Worm (Caenorhabditis elegans) whole organism, L1 larva: ENCODE results near the gene T05C1.2.

Source experiments
- C16A3.4 ChIP-seq: fragments of 150-350 bp; optimal IDR thresholded peaks from 2 replicates; lab custom pipeline; 2014; ENCODE audit warnings: missing biosample characterization, missing genetic modification characterization
- alr-1 ChIP-seq: fragments of 200-800 bp; sonication (Bioruptor generic); optimal IDR thresholded peaks from 2 replicates; lab custom pipeline; 2018; ENCODE audit warnings: borderline replicate concordance, mild to moderate bottlenecking, missing genetic modification characterization, missing compliant biosample characterization
- aly-2 ChIP-seq: fragments of 150-350 bp; optimal IDR thresholded peaks from 2 replicates; lab custom pipeline; 2014; ENCODE audit warnings: missing biosample characterization, missing genetic modification characterization
- blmp-1 ChIP-seq: fragments of 150-350 bp; optimal IDR thresholded peaks from 2 replicates; lab custom pipeline; 2014; ENCODE audit warnings: missing biosample characterization, missing genetic modification characterization
- ces-1 ChIP-seq: fragments of 150-350 bp; optimal IDR thresholded peaks from 2 replicates; lab custom pipeline; 2014; ENCODE audit warnings: missing biosample characterization, missing genetic modification reagents, missing genetic modification characterization
- efl-1 ChIP-seq, 4 experiments: fragments of 150-350 bp; optimal IDR thresholded peaks in 3 of 4; peaks in 1 of 4; 1 replicate in 1 of 4; 2 replicates in 3 of 4; lab custom pipeline; 2014; ENCODE audit warnings: missing biosample characterization in 2 of 4, missing genetic modification characterization in 2 of 4, missing genetic modification reagents in 2 of 4
- efl-3 ChIP-seq: fragments of 200-800 bp; sonication (Bioruptor generic); optimal IDR thresholded peaks from 2 replicates; lab custom pipeline; 2018; ENCODE audit warnings: mild to moderate bottlenecking, missing genetic modification characterization, missing compliant biosample characterization
- egl-27 ChIP-seq, 2 experiments: fragments of 150-350 bp in 1 of 2; sonication (generic microtip); optimal IDR thresholded peaks; 3 replicates each; lab custom pipeline; 2017 to 2018; ENCODE audit warnings: missing biosample characterization in 2 of 2, missing genetic modification characterization in 2 of 2, missing genetic modification reagents in 2 of 2
- ets-5 ChIP-seq: fragments of 200-800 bp; sonication (Bioruptor generic); IDR thresholded peaks from 2 replicates; pipeline ENCODE4 v1.3.6; 2022; ENCODE audit warnings: missing genetic modification characterization, missing compliant biosample characterization
- fkh-10 ChIP-seq: sonication (generic microtip); optimal IDR thresholded peaks from 2 replicates; lab custom pipeline; 2017; ENCODE audit warnings: missing biosample characterization, missing genetic modification reagents, missing genetic modification characterization
- hlh-4 ChIP-seq: sonication (generic microtip); optimal IDR thresholded peaks from 2 replicates; lab custom pipeline; 2016; ENCODE audit warnings: mild to moderate bottlenecking, missing genetic modification characterization, missing compliant biosample characterization
- irx-1 ChIP-seq: sonication (generic microtip); optimal IDR thresholded peaks from 2 replicates; lab custom pipeline; 2016; ENCODE audit warnings: missing genetic modification characterization, missing compliant biosample characterization
- lin-14 ChIP-seq: fragments of 200-800 bp; sonication (Bioruptor generic); optimal IDR thresholded peaks from 2 replicates; lab custom pipeline; 2018; ENCODE audit warnings: mild to moderate bottlenecking, missing genetic modification characterization, moderate library complexity, missing compliant biosample characterization
- lin-35 ChIP-seq, 2 experiments: fragments of 150-350 bp; optimal IDR thresholded peaks; 2 replicates each; lab custom pipeline; 2014; ENCODE audit warnings: missing biosample characterization in 2 of 2, missing genetic modification characterization in 2 of 2, missing genetic modification reagents in 2 of 2
- lsy-2 ChIP-seq, 2 experiments: fragments of 150-350 bp; optimal IDR thresholded peaks; 2 replicates each; lab custom pipeline; 2014; ENCODE audit warnings: missing biosample characterization in 2 of 2, missing genetic modification characterization in 2 of 2
- mdl-1 ChIP-seq, 2 experiments: fragments of 150-350 bp; optimal IDR thresholded peaks; 2 replicates each; lab custom pipeline; 2014 to 2017; ENCODE audit warnings: missing biosample characterization in 2 of 2, missing genetic modification characterization in 2 of 2, inconsistent platforms in 1 of 2
- mef-2 ChIP-seq: fragments of 150-350 bp; optimal IDR thresholded peaks from 2 replicates; lab custom pipeline; 2014; ENCODE audit warnings: missing biosample characterization, missing genetic modification characterization
- mep-1 ChIP-seq: fragments of 150-350 bp; optimal IDR thresholded peaks from 2 replicates; lab custom pipeline; 2014; ENCODE audit warnings: missing biosample characterization, missing genetic modification characterization
- nhr-11 ChIP-seq: fragments of 150-350 bp; optimal IDR thresholded peaks from 2 replicates; lab custom pipeline; 2014; ENCODE audit warnings: missing biosample characterization, missing genetic modification characterization
- nhr-12 ChIP-seq: sonication (generic microtip); optimal IDR thresholded peaks from 2 replicates; lab custom pipeline; 2017; ENCODE audit warnings: missing biosample characterization, missing genetic modification characterization
- nhr-47 ChIP-seq: sonication (generic microtip); optimal IDR thresholded peaks from 2 replicates; lab custom pipeline; 2016; ENCODE audit warnings: mild to moderate bottlenecking, missing genetic modification characterization, moderate library complexity, missing compliant biosample characterization
- nhr-71 ChIP-seq: sonication (generic microtip); optimal IDR thresholded peaks from 2 replicates; lab custom pipeline; 2016; ENCODE audit warnings: mild to moderate bottlenecking, missing genetic modification characterization, moderate library complexity, missing compliant biosample characterization
- nhr-76 ChIP-seq: sonication (generic microtip); optimal IDR thresholded peaks from 2 replicates; lab custom pipeline; 2017; ENCODE audit warnings: missing biosample characterization, missing genetic modification characterization
- nhr-77 ChIP-seq: fragments of 150-350 bp; optimal IDR thresholded peaks from 2 replicates; lab custom pipeline; 2014; ENCODE audit warnings: missing biosample characterization, missing genetic modification characterization
- nhr-85 ChIP-seq: sonication (generic microtip); peaks from one replicate; lab custom pipeline; 2016; ENCODE audit warnings: missing genetic modification characterization, inconsistent platforms, missing compliant biosample characterization
- nhr-90 ChIP-seq: sonication (generic microtip); optimal IDR thresholded peaks from 2 replicates; lab custom pipeline; 2016; ENCODE audit warnings: mild to moderate bottlenecking, missing genetic modification characterization, missing compliant biosample characterization; ENCODE audit not compliant: poor library complexity
- pqm-1 ChIP-seq: sonication (generic microtip); optimal IDR thresholded peaks from 3 replicates; lab custom pipeline; 2017; ENCODE audit warnings: missing biosample characterization, missing genetic modification characterization
- rnt-1 ChIP-seq: sonication (generic microtip); optimal IDR thresholded peaks from 2 replicates; lab custom pipeline; 2016; ENCODE audit warnings: mild to moderate bottlenecking, missing genetic modification characterization, moderate library complexity, missing compliant biosample characterization
- vab-15 ChIP-seq: sonication (generic microtip); optimal IDR thresholded peaks from 2 replicates; lab custom pipeline; 2017; ENCODE audit warnings: missing genotype, mild to moderate bottlenecking, missing genetic modification characterization, missing compliant biosample characterization
- ztf-11 ChIP-seq, 2 experiments: sonication (generic microtip); optimal IDR thresholded peaks; 2 replicates each; lab custom pipeline; 2016 to 2017; ENCODE audit warnings: missing genetic modification characterization in 2 of 2, missing biosample characterization in 1 of 2, missing compliant biosample characterization in 1 of 2

Gene T05C1.2

ce11 chrII:4489288-4489687 is 7.4 kb upstream of the T05C1.2 start, which contains the start of gene T05C1.3:
T05C1.3 (minus strand) TSS chrII:4489388.
- no peak for TF ChIP-seq mef-2 (tag; lab: Kevin White, UChicago)
- no peak for TF ChIP-seq egl-27 (tag; optimal IDR thresholded peaks at IDR 0.05; lab: Kevin White, UChicago)
- TF ChIP-seq nhr-12: no peak
- no peak for TF ChIP-seq ets-5 (GFP tag; lab: Robert Waterston, UW)
- TF ChIP-seq pqm-1: no peak
- no peak for TF ChIP-seq lin-14 (GFP tag; lab: Kevin White, UChicago)
- TF ChIP-seq fkh-10 (GFP tag; lab: Kevin White, UChicago): no peak
- no peak for TF ChIP-seq ces-1 (GFP tag; lab: Kevin White, UChicago)
- TF ChIP-seq rnt-1 (tag; lab: Kevin White, UChicago): no peak
- TF ChIP-seq nhr-90 (tag; lab: Kevin White, UChicago): no peak
- no peak for TF ChIP-seq nhr-76

ce11 chrII:4478303-4478702 is 3.6 kb downstream of the T05C1.2 start, which contains the start of gene T05C1.1:
T05C1.1 (plus strand) TSS chrII:4478603.
- TF ChIP-seq mep-1 (tag; lab: Kevin White, UChicago) (no peak), alr-1 (tag; lab: Kevin White, UChicago) (no peak), blmp-1 (tag; lab: Kevin White, UChicago) (no peak), nhr-90 (tag; lab: Kevin White, UChicago) (no peak), efl-1 (optimal IDR thresholded peaks at IDR 0.05; lab: Kevin White, UChicago) (no peak), efl-1 (GFP tag; optimal IDR thresholded peaks at IDR 0.05 in 1 of 2; lab: Kevin White, UChicago) (no peak), irx-1 (tag; lab: Kevin White, UChicago) (no peak), efl-3 (GFP tag; lab: Kevin White, UChicago) (no peak), nhr-47 (tag; lab: Kevin White, UChicago) (no peak), nhr-71 (tag; lab: Kevin White, UChicago) (no peak), vab-15 (no peak), lin-35 (GFP tag; optimal IDR thresholded peaks at IDR 0.05; lab: Kevin White, UChicago) (no peak), lsy-2 (tag; optimal IDR thresholded peaks at IDR 0.05; lab: Kevin White, UChicago) (no peak), hlh-4 (tag; lab: Kevin White, UChicago) (no peak), nhr-85 (tag; lab: Kevin White, UChicago) (no peak), lin-14 (GFP tag; lab: Kevin White, UChicago) (no peak), nhr-77 (tag; lab: Kevin White, UChicago) (no peak), nhr-11 (tag; lab: Kevin White, UChicago) (no peak), ztf-11 (tag; optimal IDR thresholded peaks at IDR 0.05; lab: Kevin White, UChicago) (no peak), C16A3.4 (tag; lab: Kevin White, UChicago) (no peak), mdl-1 (tag; optimal IDR thresholded peaks at IDR 0.05; lab: Kevin White, UChicago) (no peak)
- TF ChIP-seq, all 84 proteins: peak for 0

ce11 chrII:4474005-4474655 is 7.8 kb downstream of the T05C1.2 start:
- TF ChIP-seq efl-1 (optimal IDR thresholded peaks at IDR 0.05; lab: Kevin White, UChicago) (no peak), efl-1 (GFP tag; optimal IDR thresholded peaks at IDR 0.05 in 1 of 2; lab: Kevin White, UChicago) (peak in 1 of 2 experiments; percentile 59), nhr-12 (no peak)

ce11 chrII:4470972-4471645 is 10.8 kb downstream of the T05C1.2 start, which contains the start of gene W06B4.1:
W06B4.1 (plus strand) TSS chrII:4471595.
- no peak for TF ChIP-seq aly-2
- no peak for TF ChIP-seq ztf-11 (tag; optimal IDR thresholded peaks at IDR 0.05; lab: Kevin White, UChicago)
- peak in 1 of 2 experiments; percentile 17 for TF ChIP-seq efl-1 (optimal IDR thresholded peaks at IDR 0.05; lab: Kevin White, UChicago)
- TF ChIP-seq efl-1 (GFP tag; optimal IDR thresholded peaks at IDR 0.05 in 1 of 2; lab: Kevin White, UChicago): no peak
- no peak for TF ChIP-seq vab-15
